Worm (Caenorhabditis elegans) whole organism, young adult: ENCODE results near the gene cest-28.

Experiments
- B0019.2 ChIP-seq: fragments of 200-800 bp; sonication (Bioruptor generic); conservative IDR thresholded peaks from 2 replicates; pipeline ENCODE4 v1.3.6; 2022; ENCODE audit warnings: missing genetic modification reagents, missing genetic modification characterization, missing compliant biosample characterization
- C06A6.2 ChIP-seq: fragments of 200-800 bp; sonication (Bioruptor generic); conservative IDR thresholded peaks from 2 replicates; pipeline ENCODE4 v1.3.6; 2022; ENCODE audit warnings: missing genetic modification characterization, missing compliant biosample characterization
- F33H1.4 ChIP-seq: fragments of 200-800 bp; sonication (Bioruptor generic); IDR thresholded peaks from 2 replicates; pipeline ENCODE4 v1.3.6; 2022; ENCODE audit warnings: missing genetic modification reagents, missing genetic modification characterization, missing compliant biosample characterization
- F37B4.10 ChIP-seq: fragments of 200-800 bp; sonication (Bioruptor generic); IDR thresholded peaks from 2 replicates; pipeline ENCODE4 v1.3.6; 2022; ENCODE audit warnings: missing genetic modification characterization, missing compliant biosample characterization
- F39B2.1 ChIP-seq: fragments of 200-800 bp; sonication (Bioruptor generic); IDR thresholded peaks from 2 replicates; pipeline ENCODE4 v1.3.6; 2022; ENCODE audit warnings: missing genetic modification reagents, missing genetic modification characterization, missing compliant biosample characterization
- F52B5.7 ChIP-seq: sonication (generic microtip); optimal IDR thresholded peaks from 2 replicates; lab custom pipeline; 2016; ENCODE audit warnings: mild to moderate bottlenecking, missing genetic modification characterization, missing compliant biosample characterization
- F57C9.4 ChIP-seq: sonication (generic microtip); optimal IDR thresholded peaks from 2 replicates; lab custom pipeline; 2017; ENCODE audit warnings: mild to moderate bottlenecking, missing genetic modification characterization, missing compliant biosample characterization
- K11D2.4 ChIP-seq: fragments of 200-800 bp; sonication (Bioruptor generic); IDR thresholded peaks from 2 replicates; pipeline ENCODE4 v1.3.6; 2022; ENCODE audit warnings: missing genetic modification reagents, missing genetic modification characterization, missing compliant biosample characterization
- T26A5.8 ChIP-seq: sonication (generic microtip); optimal IDR thresholded peaks from 2 replicates; lab custom pipeline; 2016; ENCODE audit warnings: missing genetic modification characterization, missing compliant biosample characterization
- Y53F4B.3 ChIP-seq: fragments of 200-800 bp; sonication (Bioruptor generic); IDR thresholded peaks from 2 replicates; pipeline ENCODE4 v1.3.6; 2022; ENCODE audit warnings: missing genetic modification reagents, missing genetic modification characterization, missing compliant biosample characterization
- akir-1 ChIP-seq: fragments of 200-800 bp; sonication (Bioruptor generic); optimal IDR thresholded peaks from 2 replicates; lab custom pipeline; 2018; ENCODE audit warnings: mild to moderate bottlenecking, missing genetic modification characterization, moderate library complexity, missing compliant biosample characterization
- ama-1 ChIP-seq, 3 experiments: fragments of 150-350 bp in 1 of 3; sonication (generic microtip) in 2 of 3; optimal IDR thresholded peaks; 2 replicates each; lab custom pipeline; 2014 to 2018; ENCODE audit warnings: missing biosample characterization in 2 of 3, missing genetic modification characterization in 2 of 3, missing genetic modification reagents in 2 of 3
- aptf-2 ChIP-seq: fragments of 200-800 bp; sonication (Bioruptor generic); conservative IDR thresholded peaks from 2 replicates; pipeline ENCODE4 v1.3.6; 2022; ENCODE audit warnings: missing genetic modification reagents, missing genetic modification characterization, missing compliant biosample characterization
- athp-1 ChIP-seq: sonication (generic microtip); optimal IDR thresholded peaks from 2 replicates; lab custom pipeline; 2017; ENCODE audit warnings: mild to moderate bottlenecking, missing genetic modification characterization, missing compliant biosample characterization
- attf-6 ChIP-seq: fragments of 200-800 bp; sonication (Bioruptor generic); IDR thresholded peaks from 2 replicates; pipeline ENCODE4 v1.3.6; 2022; ENCODE audit warnings: missing genetic modification reagents, missing genetic modification characterization, missing compliant biosample characterization
- bed-1 ChIP-seq: fragments of 200-800 bp; sonication (Bioruptor generic); IDR thresholded peaks from 2 replicates; pipeline ENCODE4 v1.3.6; 2022; ENCODE audit warnings: missing genetic modification reagents, missing genetic modification characterization, missing compliant biosample characterization
- bed-2 ChIP-seq: fragments of 200-800 bp; sonication (Bioruptor generic); IDR thresholded peaks from 2 replicates; pipeline ENCODE4 v1.3.6; 2022; ENCODE audit warnings: missing genetic modification reagents, missing genetic modification characterization, missing compliant biosample characterization
- ccch-3 ChIP-seq: fragments of 200-800 bp; sonication (Bioruptor generic); optimal IDR thresholded peaks from 2 replicates; lab custom pipeline; 2018; ENCODE audit warnings: mild to moderate bottlenecking, missing genetic modification characterization, missing compliant biosample characterization
- cebp-1 ChIP-seq, 2 experiments: fragments of 200-800 bp in 1 of 2; sonication (Bioruptor generic) in 1 of 2; sonication (generic microtip) in 1 of 2; IDR thresholded peaks in 1 of 2; optimal IDR thresholded peaks in 1 of 2; 2 replicates each; pipeline versions ENCODE4 v1.3.6 to Lab custom; 2017 to 2022; ENCODE audit warnings: missing compliant biosample characterization in 2 of 2, missing genetic modification characterization in 2 of 2, mild to moderate bottlenecking in 1 of 2, missing genetic modification reagents in 1 of 2, moderate library complexity in 1 of 2
- ceh-58 ChIP-seq: fragments of 200-800 bp; sonication (Bioruptor generic); IDR thresholded peaks from 2 replicates; pipeline ENCODE4 v1.3.6; 2022; ENCODE audit warnings: missing genetic modification characterization, missing compliant biosample characterization
- dox-1 ChIP-seq: fragments of 200-800 bp; sonication (Bioruptor generic); IDR thresholded peaks from 2 replicates; pipeline ENCODE4 v1.3.6; 2022; ENCODE audit warnings: missing genetic modification reagents, missing genetic modification characterization, missing compliant biosample characterization
- dpff-1 ChIP-seq: sonication (generic microtip); optimal IDR thresholded peaks from 2 replicates; lab custom pipeline; 2017; ENCODE audit warnings: mild to moderate bottlenecking, missing genetic modification characterization, missing compliant biosample characterization
- egl-44 ChIP-seq: fragments of 200-800 bp; sonication (Bioruptor generic); IDR thresholded peaks from 2 replicates; pipeline ENCODE4 v1.3.6; 2022; ENCODE audit warnings: missing genetic modification reagents, missing genetic modification characterization, missing compliant biosample characterization
- egrh-3 ChIP-seq: fragments of 200-800 bp; sonication (Bioruptor generic); IDR thresholded peaks from 2 replicates; pipeline ENCODE4 v1.3.6; 2022; ENCODE audit warnings: missing genetic modification reagents, missing genetic modification characterization, missing compliant biosample characterization
- hrde-1 ChIP-seq: sonication (generic microtip); optimal IDR thresholded peaks from 2 replicates; lab custom pipeline; 2016; ENCODE audit warnings: missing genetic modification characterization, mild to moderate bottlenecking, missing compliant biosample characterization, moderate library complexity, missing genotype, missing genetic modification reagents, borderline replicate concordance
- lag-1 ChIP-seq: fragments of 200-800 bp; sonication (Bioruptor generic); IDR thresholded peaks from 2 replicates; pipeline ENCODE4 v1.3.6; 2022; ENCODE audit warnings: missing genetic modification reagents, missing genetic modification characterization, missing compliant biosample characterization
- let-526 ChIP-seq: fragments of 200-800 bp; sonication (Bioruptor generic); IDR thresholded peaks from 2 replicates; pipeline ENCODE4 v1.3.6; 2022; ENCODE audit warnings: missing genetic modification reagents, missing genetic modification characterization, missing compliant biosample characterization
- lin-35 ChIP-seq, 3 experiments: fragments of 150-350 bp in 2 of 3; sonication (generic microtip) in 1 of 3; optimal IDR thresholded peaks; 2 replicates each; lab custom pipeline; 2014 to 2018; ENCODE audit warnings: missing biosample characterization in 3 of 3, missing genetic modification characterization in 3 of 3, missing genetic modification reagents in 3 of 3
- lin-40 ChIP-seq: sonication (generic microtip); optimal IDR thresholded peaks from 2 replicates; lab custom pipeline; 2016; ENCODE audit warnings: missing genetic modification characterization, mild to moderate bottlenecking, missing compliant biosample characterization, missing genotype, missing genetic modification reagents
- lin-54 ChIP-seq: fragments of 200-800 bp; sonication (Bioruptor generic); optimal IDR thresholded peaks from 2 replicates; lab custom pipeline; 2018; ENCODE audit warnings: mild to moderate bottlenecking, missing genetic modification characterization, missing compliant biosample characterization
- lir-1 ChIP-seq: fragments of 200-800 bp; sonication (Bioruptor generic); conservative IDR thresholded peaks from 2 replicates; pipeline ENCODE4 v1.3.6; 2022; ENCODE audit warnings: missing genetic modification reagents, missing genetic modification characterization, missing compliant biosample characterization
- madf-3 ChIP-seq: fragments of 200-800 bp; sonication (Bioruptor generic); IDR thresholded peaks from 2 replicates; pipeline ENCODE4 v1.3.6; 2022; ENCODE audit warnings: missing genetic modification reagents, missing genetic modification characterization, missing compliant biosample characterization
- madf-6 ChIP-seq: fragments of 200-800 bp; sonication (Bioruptor generic); IDR thresholded peaks from 2 replicates; pipeline ENCODE4 v1.3.6; 2022; ENCODE audit warnings: missing genetic modification reagents, missing genetic modification characterization, missing compliant biosample characterization
- madf-8 ChIP-seq: fragments of 200-800 bp; sonication (Bioruptor generic); conservative IDR thresholded peaks from 2 replicates; pipeline ENCODE4 v1.3.6; 2022; ENCODE audit warnings: missing genetic modification reagents, missing genetic modification characterization, missing compliant biosample characterization
- mcd-1 ChIP-seq: fragments of 200-800 bp; sonication (Bioruptor generic); IDR thresholded peaks from 2 replicates; pipeline ENCODE4 v1.3.6; 2022; ENCODE audit warnings: missing genetic modification reagents, missing genetic modification characterization, missing compliant biosample characterization
- mes-4 ChIP-seq: sonication (generic microtip); optimal IDR thresholded peaks from 2 replicates; lab custom pipeline; 2016; ENCODE audit warnings: missing genotype, missing genetic modification characterization, missing compliant biosample characterization
- nfya-1 ChIP-seq: sonication (generic microtip); optimal IDR thresholded peaks from 2 replicates; lab custom pipeline; 2017; ENCODE audit warnings: antibody characterized with exemption, missing compliant biosample characterization, missing genetic modification characterization, borderline replicate concordance; ENCODE audit not compliant: insufficient read depth
- nfyb-1 ChIP-seq: fragments of 200-800 bp; sonication (Bioruptor generic); IDR thresholded peaks from 2 replicates; pipeline ENCODE4 v1.3.6; 2022; ENCODE audit warnings: missing genetic modification reagents, missing genetic modification characterization, missing compliant biosample characterization
- nhr-80 ChIP-seq: sonication (generic microtip); optimal IDR thresholded peaks from 2 replicates; lab custom pipeline; 2016; ENCODE audit warnings: missing genetic modification characterization, missing compliant biosample characterization
- pbrm-1 ChIP-seq: fragments of 200-800 bp; sonication (Bioruptor generic); IDR thresholded peaks from 2 replicates; pipeline ENCODE4 v1.3.6; 2022; ENCODE audit warnings: missing genetic modification reagents, missing genetic modification characterization, missing compliant biosample characterization
- rcor-1 ChIP-seq: fragments of 200-800 bp; sonication (Bioruptor generic); IDR thresholded peaks from 2 replicates; pipeline ENCODE4 v1.3.6; 2022; ENCODE audit warnings: missing genetic modification reagents, missing genetic modification characterization, missing compliant biosample characterization
- rec-8 ChIP-seq, 2 experiments: sonication (generic microtip); optimal IDR thresholded peaks; 2 replicates each; lab custom pipeline; 2016; ENCODE audit warnings: mild to moderate bottlenecking in 2 of 2, missing genetic modification characterization in 2 of 2, missing genetic modification reagents in 2 of 2, missing genotype in 2 of 2, missing biosample characterization in 1 of 2, missing compliant biosample characterization in 1 of 2, moderate library complexity in 1 of 2
- repo-1 ChIP-seq: sonication (generic microtip); optimal IDR thresholded peaks from 2 replicates; lab custom pipeline; 2017; ENCODE audit warnings: mild to moderate bottlenecking, missing genetic modification characterization, missing compliant biosample characterization
- tbp1 ChIP-seq: fragments of 200-800 bp; sonication (Bioruptor generic); optimal IDR thresholded peaks from 2 replicates; lab custom pipeline; 2018; ENCODE audit warnings: mild to moderate bottlenecking, missing genetic modification characterization, missing compliant biosample characterization
- tlf-1 ChIP-seq: fragments of 200-800 bp; sonication (Bioruptor generic); optimal IDR thresholded peaks from 2 replicates; lab custom pipeline; 2018; ENCODE audit warnings: mild to moderate bottlenecking, missing genetic modification characterization, missing compliant biosample characterization
- unc-62 ChIP-seq: fragments of 150-350 bp; optimal IDR thresholded peaks from 2 replicates; lab custom pipeline; 2014; ENCODE audit warnings: missing biosample characterization, missing genetic modification reagents, missing genetic modification characterization
- ztf-22 ChIP-seq: fragments of 200-800 bp; sonication (Bioruptor generic); optimal IDR thresholded peaks from 2 replicates; lab custom pipeline; 2018; ENCODE audit warnings: mild to moderate bottlenecking, missing genetic modification characterization, moderate library complexity, missing compliant biosample characterization

Gene cest-28

ce11 chrV:6656451-6657115, 13.0 kb upstream of the cest-28 start, which contains the start of gene snb-1:
snb-1 (minus strand) TSS chrV:6656501.
- TF ChIP-seq egl-44 (GFP tag; lab: Robert Waterston, UW): no peak
- 0 out of 2 replicates have a peak, but pooled peaks have one; percentile 22 for TF ChIP-seq pbrm-1 (GFP tag; lab: Robert Waterston, UW)
- no peak for TF ChIP-seq aptf-2
- no peak for TF ChIP-seq mcd-1 (GFP tag; lab: Robert Waterston, UW)
- no peak for TF ChIP-seq egrh-3
- no peak for TF ChIP-seq F57C9.4 (tag; lab: Kevin White, UChicago)
- TF ChIP-seq lin-35 (GFP tag; optimal IDR thresholded peaks at IDR 0.05; lab: Kevin White, UChicago): no peak
- TF ChIP-seq bed-1 (GFP tag; lab: Robert Waterston, UW): no peak
- TF ChIP-seq rec-8 (tag; optimal IDR thresholded peaks at IDR 0.05; lab: Kevin White, UChicago): no peak
- no peak for TF ChIP-seq ama-1 (optimal IDR thresholded peaks at IDR 0.05; lab: Kevin White, UChicago)
- TF ChIP-seq ama-1 (GFP tag; optimal IDR thresholded peaks at IDR 0.05; lab: Kevin White, UChicago): no peak
- TF ChIP-seq lin-54 (GFP tag; lab: Kevin White, UChicago): peak; percentile 11
- TF ChIP-seq ceh-58 (GFP tag; lab: Robert Waterston, UW): no peak
- TF ChIP-seq tlf-1 (GFP tag; lab: Kevin White, UChicago): no peak
- TF ChIP-seq F37B4.10 (GFP tag; lab: Robert Waterston, UW): no peak
- no peak for TF ChIP-seq mes-4 (tag; lab: Kevin White, UChicago)
- no peak for TF ChIP-seq ccch-3
- no peak for TF ChIP-seq Y53F4B.3 (GFP tag; lab: Robert Waterston, UW)
- peak; percentile 27; the same call in 1 of the 2 replicates for TF ChIP-seq dox-1 (GFP tag; lab: Robert Waterston, UW)
- TF ChIP-seq bed-2 (GFP tag; lab: Robert Waterston, UW): no peak
- TF ChIP-seq akir-1 (GFP tag; lab: Kevin White, UChicago): no peak
- TF ChIP-seq unc-62 (GFP tag; lab: Kevin White, UChicago): no peak
- no peak for TF ChIP-seq C06A6.2 (GFP tag; lab: Robert Waterston, UW)
- TF ChIP-seq nfyb-1: peak; percentile 43; the same call in 1 of the 2 replicates
- no peak for TF ChIP-seq tbp1 (GFP tag; lab: Kevin White, UChicago)
- no peak for TF ChIP-seq attf-6 (GFP tag; lab: Robert Waterston, UW)
- no peak for TF ChIP-seq F39B2.1
- TF ChIP-seq B0019.2 (GFP tag; lab: Robert Waterston, UW): no peak
- no peak for TF ChIP-seq T26A5.8 (tag; lab: Kevin White, UChicago)
- no peak for TF ChIP-seq repo-1 (tag; lab: Kevin White, UChicago)
- TF ChIP-seq lin-40 (tag; lab: Kevin White, UChicago): peak; percentile 73
- TF ChIP-seq madf-6 (GFP tag; lab: Robert Waterston, UW): no peak
- no peak for TF ChIP-seq hrde-1 (tag; lab: Kevin White, UChicago)
- peak; percentile 99 for TF ChIP-seq cebp-1 (GFP tag; IDR thresholded peaks at IDR 0.05; lab: Robert Waterston, UW)
- peak; percentile 100 for TF ChIP-seq cebp-1 (tag; optimal IDR thresholded peaks at IDR 0.05; lab: Kevin White, UChicago)
- no peak for TF ChIP-seq ztf-22
- peak; percentile 2 for TF ChIP-seq nhr-80 (tag; lab: Kevin White, UChicago)
- TF ChIP-seq madf-3: no peak
- peak; percentile 23; the same call in 1 of the 2 replicates for TF ChIP-seq K11D2.4
- TF ChIP-seq rcor-1 (GFP tag; lab: Robert Waterston, UW): no peak
- no peak for TF ChIP-seq madf-8 (GFP tag; lab: Robert Waterston, UW)
- TF ChIP-seq lag-1 (GFP tag; lab: Robert Waterston, UW): no peak
- no peak for TF ChIP-seq dpff-1 (tag; lab: Kevin White, UChicago)
- TF ChIP-seq F52B5.7 (tag; lab: Kevin White, UChicago): no peak
- no peak for TF ChIP-seq nfya-1
- TF ChIP-seq F33H1.4: no peak
- TF ChIP-seq lir-1 (GFP tag; lab: Robert Waterston, UW): no peak
- TF ChIP-seq athp-1 (tag; lab: Kevin White, UChicago): peak; percentile 66
- TF ChIP-seq let-526 (GFP tag; lab: Robert Waterston, UW): no peak
